Worm (Caenorhabditis elegans): ENCODE results near the gene Y40H7A.4.

Y40H7A.4 gene

DNA sequence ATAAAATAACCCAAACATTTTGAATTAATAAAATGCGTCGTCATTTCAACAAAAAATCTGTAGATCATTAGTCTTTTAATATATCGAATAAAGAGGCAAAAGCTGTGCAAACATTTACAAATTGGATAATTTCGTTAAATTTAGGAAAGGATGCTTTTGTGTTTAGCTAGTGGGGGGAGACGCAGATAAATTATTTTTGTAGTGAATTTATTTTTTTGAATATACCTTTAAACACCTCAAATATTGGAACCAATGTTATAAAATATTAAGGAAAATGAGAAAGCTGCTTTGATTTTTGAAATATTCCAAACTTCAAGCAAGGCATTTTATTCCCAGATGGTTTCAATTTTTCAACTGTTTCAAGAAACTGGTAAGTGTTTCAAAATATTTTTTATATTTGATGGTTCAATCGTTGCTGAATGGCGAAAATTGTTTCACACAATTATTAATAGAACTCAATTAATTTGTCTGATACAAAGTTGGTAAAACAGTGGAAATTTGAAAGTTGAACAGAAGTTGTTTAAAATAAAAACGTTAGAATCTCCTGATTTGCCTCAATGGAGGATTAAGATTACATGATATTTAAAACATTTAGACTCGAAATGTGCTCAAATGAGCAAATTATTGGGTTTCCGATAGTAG is at the start of gene Y40H7A.4:
Y40H7A.4 (minus strand) TSS at position 51 of the 642 bp plus-strand sequence.
- no peak for TF ChIP-seq nhr-237 (tag; optimal IDR thresholded peaks at IDR 0.05)
- TF ChIP-seq mab-5 (tag; optimal IDR thresholded peaks at IDR 0.05) = no peak
- TF ChIP-seq ztf-1 (GFP tag; conservative IDR thresholded peaks at IDR 0.05) = no peak
- TF ChIP-seq sma-9 (GFP tag; optimal IDR thresholded peaks at IDR 0.05) = no peak
- no peak for TF ChIP-seq sma-9 (tag; optimal IDR thresholded peaks at IDR 0.05)
- TF ChIP-seq crh-2 (tag; optimal IDR thresholded peaks at IDR 0.05) = no peak
- TF ChIP-seq Y55F3AM.14 (GFP tag; optimal IDR thresholded peaks at IDR 0.05) = no peak
- TF ChIP-seq sem-4 (tag; optimal IDR thresholded peaks at IDR 0.05) = no peak
- TF ChIP-seq R02D3.7 (tag; optimal IDR thresholded peaks at IDR 0.05) = no peak
- TF ChIP-seq dmd-4 (tag; optimal IDR thresholded peaks at IDR 0.05) = no peak
- no peak for TF ChIP-seq zag-1 (tag; optimal IDR thresholded peaks at IDR 0.05)
- no peak for TF ChIP-seq gmeb-1 (tag; optimal IDR thresholded peaks at IDR 0.05)
- no peak for TF ChIP-seq lin-11 (tag; optimal IDR thresholded peaks at IDR 0.05)
- no peak for TF ChIP-seq nhr-25 (tag; optimal IDR thresholded peaks at IDR 0.05)
- TF ChIP-seq nhr-129 (tag; optimal IDR thresholded peaks at IDR 0.05) = no peak
- TF ChIP-seq mbf-1 (tag; optimal IDR thresholded peaks at IDR 0.05) = no peak
- no peak for TF ChIP-seq elt-1 (tag; optimal IDR thresholded peaks at IDR 0.05)
- TF ChIP-seq C34F6.9 (tag; optimal IDR thresholded peaks at IDR 0.05) = no peak
- no peak for TF ChIP-seq nhr-10 (tag; optimal IDR thresholded peaks at IDR 0.05)
- no peak for TF ChIP-seq ceh-16 (tag; optimal IDR thresholded peaks at IDR 0.05)
- TF ChIP-seq alr-1 (tag; optimal IDR thresholded peaks at IDR 0.05) = no peak

- TF ChIP-seq ZK546.5 (tag; optimal IDR thresholded peaks at IDR 0.05) = no peak
- no peak for TF ChIP-seq nhr-237 (tag; optimal IDR thresholded peaks at IDR 0.05)
- no peak for TF ChIP-seq ceh-16 (tag; optimal IDR thresholded peaks at IDR 0.05)
- no peak for TF ChIP-seq mab-5 (tag; optimal IDR thresholded peaks at IDR 0.05)
- TF ChIP-seq sem-4 (tag; optimal IDR thresholded peaks at IDR 0.05) = no peak
- no peak for TF ChIP-seq elt-1 (tag; optimal IDR thresholded peaks at IDR 0.05)
- TF ChIP-seq Y55F3AM.14 (GFP tag; optimal IDR thresholded peaks at IDR 0.05) = no peak
- no peak for TF ChIP-seq sma-3 (GFP tag; optimal IDR thresholded peaks at IDR 0.05)
Measured at ce11 chrIV:15220253-15220652, 44.9 kb upstream of the Y40H7A.4 start, which contains the start of gene Y40H7A.11. TSS of gene Y40H7A.11 (minus strand) at chrIV:15220353.

DNA sequence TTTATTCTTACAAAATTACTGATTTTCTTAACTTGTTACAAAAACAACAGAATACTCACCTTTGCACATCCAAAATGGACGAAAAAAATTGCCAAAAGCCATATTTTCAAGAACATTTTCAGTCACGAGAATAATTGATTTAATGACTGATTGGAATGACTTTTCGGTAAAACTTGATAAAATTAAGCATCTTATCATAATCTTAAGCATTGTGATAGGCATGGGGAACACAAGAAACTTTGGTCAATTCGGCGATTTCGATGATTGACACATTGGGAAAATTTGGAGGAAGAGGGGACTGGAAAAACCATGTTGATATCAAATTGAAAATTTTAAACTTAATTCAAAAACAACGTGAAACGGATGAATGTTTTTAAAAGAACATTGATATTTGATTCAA is 40.1 kb upstream of the Y40H7A.4 start, which contains the start of gene Y40H7A.10:
Y40H7A.10 (minus strand) TSS at position 128 of the 400 bp plus-strand sequence.
- TF ChIP-seq snpc-4 (tag; optimal IDR thresholded peaks at IDR 0.05) (no peak), nhr-6 (tag; optimal IDR thresholded peaks at IDR 0.05) (no peak), alr-1 (tag; optimal IDR thresholded peaks at IDR 0.05) (no peak), F13H6.1 (tag; optimal IDR thresholded peaks at IDR 0.05) (no peak), nhr-23 (tag; optimal IDR thresholded peaks at IDR 0.05) (no peak), nhr-11 (tag; optimal IDR thresholded peaks at IDR 0.05) (no peak), nhr-12 (tag; optimal IDR thresholded peaks at IDR 0.05) (no peak), unc-39 (tag; optimal IDR thresholded peaks at IDR 0.05) (no peak), egl-27 (tag; optimal IDR thresholded peaks at IDR 0.05) (no peak), dmd-4 (tag; optimal IDR thresholded peaks at IDR 0.05) (no peak)

- TF ChIP-seq nhr-77 (tag; optimal IDR thresholded peaks at IDR 0.05) (no peak), unc-62 (GFP tag; optimal IDR thresholded peaks at IDR 0.05) (no peak), skn-1 (tag; optimal IDR thresholded peaks at IDR 0.05) (no peak), nhr-10 (tag; optimal IDR thresholded peaks at IDR 0.05) (no peak), sma-3 (GFP tag; optimal IDR thresholded peaks at IDR 0.05) (no peak), ztf-4 (tag; optimal IDR thresholded peaks at IDR 0.05) (no peak), zag-1 (tag; optimal IDR thresholded peaks at IDR 0.05) (no peak), egl-27 (tag; optimal IDR thresholded peaks at IDR 0.05) (no peak), nhr-237 (tag; optimal IDR thresholded peaks at IDR 0.05) (no peak), C34F6.9 (tag; optimal IDR thresholded peaks at IDR 0.05) (no peak), alr-1 (tag; optimal IDR thresholded peaks at IDR 0.05) (no peak), elt-3 (tag; optimal IDR thresholded peaks at IDR 0.05) (no peak), nhr-12 (tag; optimal IDR thresholded peaks at IDR 0.05) (no peak), nhr-23 (tag; optimal IDR thresholded peaks at IDR 0.05) (no peak), dmd-4 (tag; optimal IDR thresholded peaks at IDR 0.05) (no peak), nhr-11 (tag; optimal IDR thresholded peaks at IDR 0.05) (no peak)
Measured at ce11 chrIV:15214694-15215093, 39.4 kb upstream of the Y40H7A.4 start.

Measured in whole organism, L2 larva.